Worm (Caenorhabditis elegans) whole organism, late embryonic: ENCODE data around the gene atg-16.2.

Experiments used
- F13H6.1 ChIP-seq: sonication (generic microtip); optimal IDR thresholded peaks from 2 replicates; lab custom pipeline; 2016; ENCODE audit warnings: missing genetic modification characterization, missing compliant biosample characterization
- ama-1 ChIP-seq: fragments of 150-350 bp; optimal IDR thresholded peaks from 2 replicates; lab custom pipeline; 2014
- ceh-45 ChIP-seq: fragments of 200-800 bp; sonication (Bioruptor generic); IDR thresholded peaks from 2 replicates; pipeline ENCODE4 v1.3.6; 2022; ENCODE audit warnings: missing genetic modification reagents, missing genetic modification characterization, missing compliant biosample characterization
- fax-1 ChIP-seq: sonication (generic microtip); optimal IDR thresholded peaks from 2 replicates; lab custom pipeline; 2016; ENCODE audit warnings: missing genotype, missing genetic modification characterization, missing compliant biosample characterization
- lim-6 ChIP-seq: sonication (generic microtip); optimal IDR thresholded peaks from 2 replicates; lab custom pipeline; 2016; ENCODE audit warnings: missing genetic modification characterization, missing compliant biosample characterization
- nhr-11 ChIP-seq: fragments of 150-350 bp; optimal IDR thresholded peaks from 2 replicates; lab custom pipeline; 2014; ENCODE audit warnings: missing biosample characterization, missing genetic modification characterization
- pat-9 ChIP-seq: fragments of 200-800 bp; sonication (Bioruptor generic); optimal IDR thresholded peaks from 2 replicates; lab custom pipeline; 2018; ENCODE audit warnings: mild to moderate bottlenecking, missing genetic modification characterization, moderate library complexity, missing compliant biosample characterization
- tbx-7 ChIP-seq: sonication (generic microtip); optimal IDR thresholded peaks from 2 replicates; lab custom pipeline; 2016; ENCODE audit warnings: missing genotype, missing genetic modification characterization, missing compliant biosample characterization
- unc-42 ChIP-seq: sonication (generic microtip); optimal IDR thresholded peaks from 2 replicates; lab custom pipeline; 2016; ENCODE audit warnings: missing genotype, missing genetic modification characterization, missing compliant biosample characterization

- TF ChIP-seq lim-6 (tag; lab: Kevin White, UChicago) (no peak), unc-42 (tag; lab: Kevin White, UChicago) (no peak), ceh-45 (no peak), tbx-7 (no peak), F13H6.1 (tag; lab: Kevin White, UChicago) (no peak), fax-1 (no peak), ama-1 (lab: Kevin White, UChicago) (no peak), nhr-11 (tag; lab: Kevin White, UChicago) (no peak), pat-9 (tag; lab: Kevin White, UChicago) (no peak)
Measured at ce11 chrII:6454671-6455070, 1.5 kb upstream of the atg-16.2 start, which contains the start of gene aptf-1.
